Fruit fly (Drosophila melanogaster): ENCODE data around the gene Rev1.

Rev1 gene

DNA sequence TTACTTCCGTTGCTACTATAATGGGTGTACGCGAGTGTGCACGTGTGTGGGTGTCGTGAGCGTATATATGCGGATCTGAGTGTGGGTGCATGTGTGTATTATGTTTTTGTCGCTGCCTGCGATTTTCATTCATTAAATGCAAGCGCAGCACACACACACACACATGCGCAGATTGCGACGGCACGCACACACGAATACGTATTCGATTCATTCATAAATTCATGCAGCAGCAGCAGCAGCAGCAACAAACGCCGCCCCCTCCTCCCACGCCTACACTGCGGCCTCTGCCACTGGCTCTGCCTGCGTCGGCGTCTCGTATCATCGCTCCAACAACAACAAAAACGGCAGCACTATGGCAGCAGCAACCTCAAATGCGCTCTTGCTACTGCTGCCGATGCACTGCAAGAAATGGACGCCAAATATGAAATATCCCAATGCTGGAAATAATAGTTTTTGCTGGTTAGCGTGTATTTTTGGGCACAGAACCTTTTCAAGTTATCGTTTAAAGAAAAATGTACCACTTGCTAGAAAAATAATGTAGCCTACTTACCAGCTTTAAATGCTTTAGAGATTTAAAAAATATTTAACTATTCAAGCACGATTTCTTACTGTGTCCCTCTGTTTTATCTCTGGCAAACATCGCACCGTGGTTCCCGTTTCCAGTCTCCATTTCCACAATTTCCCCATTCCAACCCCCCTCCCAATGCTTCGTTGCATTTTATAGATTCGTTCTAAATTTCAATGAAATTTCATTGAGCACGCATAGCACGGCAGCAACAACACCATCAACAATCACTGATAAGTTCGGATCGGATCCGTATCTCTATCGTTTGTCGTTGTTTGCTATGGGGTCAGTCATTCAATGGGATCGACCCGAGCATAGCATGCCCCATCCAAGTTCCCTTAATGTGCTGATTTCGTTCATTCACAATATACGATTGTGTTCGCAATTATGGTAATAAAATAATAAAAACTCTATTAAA, 20.6 kb upstream of the Rev1 start (continued):
- TF ChIP-seq hkb (optimal IDR thresholded peaks at IDR 0.05) (no peak), hkb (GFP tag; IDR thresholded peaks at IDR 0.05) (peak; percentile 83), CG2199 (GFP tag; IDR thresholded peaks at IDR 0.05) (peak; percentile 92; the same call in 1 of the 3 replicates), HLH54F (GFP tag; optimal IDR thresholded peaks at IDR 0.05) (peak; percentile 62), maf-S (GFP tag; optimal IDR thresholded peaks at IDR 0.05) (peak; percentile 76), slou (GFP tag; optimal IDR thresholded peaks at IDR 0.05) (peak; percentile 21), slp2 (GFP tag; optimal IDR thresholded peaks at IDR 0.05) (peak; percentile 85), pum (GFP tag; optimal IDR thresholded peaks at IDR 0.05) (peak; percentile 91), dpn (GFP tag; optimal IDR thresholded peaks at IDR 0.05) (peak; percentile 40 to 82), Atf6 (GFP tag; IDR thresholded peaks at IDR 0.05) (peak; percentile 63; the same call in 1 of the 2 replicates), CG6689 (GFP tag; IDR thresholded peaks at IDR 0.05) (peak; percentile 89), CG3847 (GFP tag; IDR thresholded peaks at IDR 0.05) (peak; percentile 57; the same call in 1 of the 2 replicates), bigmax (GFP tag; optimal IDR thresholded peaks at IDR 0.05) (no peak), Med (GFP tag) (peak; percentile 94), sisA (GFP tag; IDR thresholded peaks at IDR 0.05) (peak; percentile 89), Neu2 (GFP tag; optimal IDR thresholded peaks at IDR 0.05; ENCODE audit: borderline replicate concordance) (no peak), PHDP (tag; optimal IDR thresholded peaks at IDR 0.05) (peak; percentile 86), Dll (GFP tag; IDR thresholded peaks at IDR 0.05; ENCODE audit: partially characterized antibody) (no peak), grn (GFP tag; optimal IDR thresholded peaks at IDR 0.05) (peak; percentile 92), wor (GFP tag; IDR thresholded peaks at IDR 0.05) (peak; percentile 87), zfh1 (GFP tag; IDR thresholded peaks at IDR 0.05) (peak; percentile 93), dmrt99B (tag; optimal IDR thresholded peaks at IDR 0.05) (peak; percentile 84), cad (GFP tag; optimal IDR thresholded peaks at IDR 0.05) (no peak), trh (GFP tag; optimal IDR thresholded peaks at IDR 0.05) (peak; percentile 65), sd (tag; optimal IDR thresholded peaks at IDR 0.05) (peak; percentile 25), peb (GFP tag; IDR thresholded peaks at IDR 0.05) (peak; percentile 84), CG3995 (GFP tag; optimal IDR thresholded peaks at IDR 0.05) (no peak), CG10565 (GFP tag; optimal IDR thresholded peaks at IDR 0.05) (peak; percentile 58), phol (tag; optimal IDR thresholded peaks at IDR 0.05) (peak; percentile 91), Six4 (GFP tag; optimal IDR thresholded peaks at IDR 0.05) (peak; percentile 88), ac (GFP tag; optimal IDR thresholded peaks at IDR 0.05) (peak; percentile 56), vfl (GFP tag; optimal IDR thresholded peaks at IDR 0.05) (no peak), Drgx (GFP tag; IDR thresholded peaks at IDR 0.05) (peak; percentile 87), Jarid2 (GFP tag; optimal IDR thresholded peaks at IDR 0.05) (peak; percentile 29), gce (GFP tag; IDR thresholded peaks at IDR 0.05) (peak; percentile 84), CG15479 (GFP tag; optimal IDR thresholded peaks at IDR 0.05) (no peak), Dfd (GFP tag; optimal IDR thresholded peaks at IDR 0.05) (peak in 1 of 2 experiments; percentile 2), nmo (GFP tag; optimal IDR thresholded peaks at IDR 0.05) (peak; percentile 95), CG1832 (GFP tag; optimal IDR thresholded peaks at IDR 0.05) (no peak), fd102C (GFP tag; optimal IDR thresholded peaks at IDR 0.05) (peak; percentile 26), crc (GFP tag; optimal IDR thresholded peaks at IDR 0.05) (no peak), CG16815 (GFP tag; optimal IDR thresholded peaks at IDR 0.05) (peak; percentile 82), ftz-f1 (GFP tag; optimal IDR thresholded peaks at IDR 0.05) (no peak), Dad (GFP tag; optimal IDR thresholded peaks at IDR 0.05) (peak; percentile 63), fd96Cb (tag; optimal IDR thresholded peaks at IDR 0.05) (peak; percentile 88), CG13296 (GFP tag; optimal IDR thresholded peaks at IDR 0.05) (no peak), CG6854 (GFP tag; optimal IDR thresholded peaks at IDR 0.05) (no peak), NfI (GFP tag; optimal IDR thresholded peaks at IDR 0.05) (peak; percentile 76), fd64A (GFP tag; optimal IDR thresholded peaks at IDR 0.05) (peak; percentile 41)
